Worm (Caenorhabditis elegans) whole organism, early embryonic: ENCODE measurements around the gene adt-3.

Experiments
- B0310.2 ChIP-seq: sonication (generic microtip); optimal IDR thresholded peaks from 2 replicates; lab custom pipeline; 2016; ENCODE audit warnings: mild to moderate bottlenecking, missing genetic modification characterization, missing compliant biosample characterization
- F13C5.2 ChIP-seq: sonication (generic microtip); optimal IDR thresholded peaks from 2 replicates; lab custom pipeline; 2017; ENCODE audit warnings: mild to moderate bottlenecking, missing genetic modification characterization, inconsistent platforms, missing compliant biosample characterization
- aly-1 ChIP-seq: sonication (generic microtip); optimal IDR thresholded peaks from 2 replicates; lab custom pipeline; 2016; ENCODE audit warnings: missing genetic modification characterization, missing compliant biosample characterization
- ama-1 ChIP-seq: fragments of 150-350 bp; optimal IDR thresholded peaks from 2 replicates; lab custom pipeline; 2014
- ceh-13 ChIP-seq: fragments of 200-800 bp; sonication (Bioruptor generic); optimal IDR thresholded peaks from 2 replicates; lab custom pipeline; 2018; ENCODE audit warnings: mild to moderate bottlenecking, missing genetic modification characterization, missing compliant biosample characterization
- ceh-36 ChIP-seq: sonication (generic microtip); optimal IDR thresholded peaks from 2 replicates; lab custom pipeline; 2016; ENCODE audit warnings: missing genetic modification characterization, inconsistent platforms, missing compliant biosample characterization
- ets-7 ChIP-seq: sonication (generic microtip); optimal IDR thresholded peaks from 2 replicates; lab custom pipeline; 2016; ENCODE audit warnings: missing genotype, missing genetic modification characterization, missing compliant biosample characterization
- flt-1 ChIP-seq: fragments of 200-800 bp; sonication (Bioruptor generic); IDR thresholded peaks from 2 replicates; pipeline ENCODE4 v1.3.6; 2022; ENCODE audit warnings: missing genetic modification characterization, missing compliant biosample characterization
- hmbx-1 ChIP-seq: sonication (generic microtip); optimal IDR thresholded peaks from 2 replicates; lab custom pipeline; 2016; ENCODE audit warnings: mild to moderate bottlenecking, missing genetic modification characterization, missing compliant biosample characterization
- hmg-4 ChIP-seq: fragments of 200-800 bp; sonication (Bioruptor generic); optimal IDR thresholded peaks from 2 replicates; lab custom pipeline; 2018; ENCODE audit warnings: mild to moderate bottlenecking, missing genetic modification characterization, missing compliant biosample characterization
- hnd-1 ChIP-seq: sonication (generic microtip); optimal IDR thresholded peaks from 2 replicates; lab custom pipeline; 2016; ENCODE audit warnings: missing genetic modification characterization, missing compliant biosample characterization
- pes-1 ChIP-seq: fragments of 200-800 bp; sonication (Bioruptor generic); IDR thresholded peaks from 2 replicates; pipeline ENCODE4 v1.3.6; 2022; ENCODE audit warnings: missing genetic modification reagents, missing genetic modification characterization, missing compliant biosample characterization
- scrt-1 ChIP-seq: fragments of 200-800 bp; sonication (Bioruptor generic); IDR thresholded peaks from 2 replicates; pipeline ENCODE4 v1.3.6; 2022; ENCODE audit warnings: missing genetic modification characterization, missing compliant biosample characterization
- sea-1 ChIP-seq: fragments of 200-800 bp; sonication (Bioruptor generic); conservative IDR thresholded peaks from 2 replicates; pipeline ENCODE4 v1.3.6; 2022; ENCODE audit warnings: missing genetic modification characterization, missing compliant biosample characterization
- tbx-11 ChIP-seq: fragments of 200-800 bp; sonication (Bioruptor generic); IDR thresholded peaks from 2 replicates; pipeline ENCODE4 v1.3.6; 2022; ENCODE audit warnings: missing genetic modification characterization, missing compliant biosample characterization
- tbx-37 ChIP-seq: fragments of 200-800 bp; sonication (Bioruptor generic); conservative IDR thresholded peaks from 2 replicates; pipeline ENCODE4 v1.3.6; 2022; ENCODE audit warnings: missing genetic modification reagents, missing genetic modification characterization, missing compliant biosample characterization
- tra-4 ChIP-seq: sonication (generic microtip); optimal IDR thresholded peaks from 2 replicates; lab custom pipeline; 2017; ENCODE audit warnings: missing genetic modification characterization, missing compliant biosample characterization

Gene adt-3

ce11 chrX:3925776-3926175 is 5.7 kb upstream of the adt-3 start, which contains the start of gene T22B2.1:
Gene T22B2.1 (plus strand): TSS chrX:3926076.
- no peak for TF ChIP-seq aly-1 (tag; lab: Kevin White, UChicago)
- TF ChIP-seq ceh-13 (GFP tag; lab: Kevin White, UChicago): no peak
- no peak for TF ChIP-seq hmg-4 (GFP tag; lab: Kevin White, UChicago)
- TF ChIP-seq tbx-37 (GFP tag; lab: Robert Waterston, UW): no peak
- TF ChIP-seq B0310.2 (tag; lab: Kevin White, UChicago): no peak
- TF ChIP-seq ceh-36 (tag; lab: Kevin White, UChicago): no peak
- TF ChIP-seq hnd-1 (tag; lab: Kevin White, UChicago): no peak
- TF ChIP-seq flt-1 (GFP tag; lab: Robert Waterston, UW): no peak
- TF ChIP-seq pes-1 (GFP tag; lab: Robert Waterston, UW): no peak
- TF ChIP-seq F13C5.2 (tag; lab: Kevin White, UChicago): no peak
- TF ChIP-seq ama-1 (lab: Kevin White, UChicago): no peak
- no peak for TF ChIP-seq hmbx-1 (tag; lab: Kevin White, UChicago)
- TF ChIP-seq scrt-1 (GFP tag; lab: Robert Waterston, UW): no peak
- no peak for TF ChIP-seq ets-7 (tag; lab: Kevin White, UChicago)
- no peak for TF ChIP-seq tbx-11 (GFP tag; lab: Robert Waterston, UW)
- TF ChIP-seq tra-4 (tag; lab: Kevin White, UChicago): no peak

ce11 chrX:3932694-3933093 is 1.2 kb downstream of the adt-3 start:
- TF ChIP-seq ceh-36 (tag; lab: Kevin White, UChicago): no peak
- TF ChIP-seq flt-1 (GFP tag; lab: Robert Waterston, UW): no peak
- no peak for TF ChIP-seq pes-1 (GFP tag; lab: Robert Waterston, UW)
- TF ChIP-seq ceh-13 (GFP tag; lab: Kevin White, UChicago): no peak
- TF ChIP-seq hmbx-1 (tag; lab: Kevin White, UChicago): no peak
- no peak for TF ChIP-seq aly-1 (tag; lab: Kevin White, UChicago)

- TF ChIP-seq hnd-1 (tag; lab: Kevin White, UChicago): no peak
- TF ChIP-seq ama-1 (lab: Kevin White, UChicago): no peak
- no peak for TF ChIP-seq aly-1 (tag; lab: Kevin White, UChicago)
- TF ChIP-seq pes-1 (GFP tag; lab: Robert Waterston, UW): no peak
- no peak for TF ChIP-seq B0310.2 (tag; lab: Kevin White, UChicago)
- TF ChIP-seq tra-4 (tag; lab: Kevin White, UChicago): no peak
- TF ChIP-seq ceh-36 (tag; lab: Kevin White, UChicago): no peak
- TF ChIP-seq sea-1 (GFP tag; lab: Robert Waterston, UW): no peak
- no peak for TF ChIP-seq hmg-4 (GFP tag; lab: Kevin White, UChicago)
- TF ChIP-seq ets-7 (tag; lab: Kevin White, UChicago): no peak
- TF ChIP-seq tbx-11 (GFP tag; lab: Robert Waterston, UW): no peak
- TF ChIP-seq F13C5.2 (tag; lab: Kevin White, UChicago): no peak
Observed at ce11 chrX:3937483-3937882, 6.0 kb downstream of the adt-3 start.

DNA sequence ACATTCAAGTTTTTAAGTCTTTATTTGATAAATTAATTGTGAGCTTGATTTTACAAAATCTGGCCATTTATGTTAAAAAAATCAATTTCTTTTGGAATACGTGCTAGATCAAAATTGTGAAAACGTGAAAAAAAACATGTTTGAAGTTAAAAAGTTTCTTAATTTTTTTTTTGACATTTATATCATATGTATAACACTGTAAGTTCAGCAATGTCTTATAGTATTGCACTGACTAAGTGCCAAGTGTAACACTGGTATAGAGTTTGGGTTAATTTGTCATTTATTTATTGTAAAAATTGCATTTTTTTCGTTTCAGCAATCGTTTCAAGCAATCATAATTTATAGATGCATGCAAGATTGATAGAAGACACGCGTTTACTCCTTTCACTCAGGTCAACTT is 6.4 kb downstream of the adt-3 start:
- TF ChIP-seq pes-1 (GFP tag; lab: Robert Waterston, UW) (no peak), ceh-36 (tag; lab: Kevin White, UChicago) (no peak)

- TF ChIP-seq sea-1 (GFP tag; lab: Robert Waterston, UW) (no peak), tra-4 (tag; lab: Kevin White, UChicago) (no peak), tbx-11 (GFP tag; lab: Robert Waterston, UW) (no peak), scrt-1 (GFP tag; lab: Robert Waterston, UW) (no peak), hmbx-1 (tag; lab: Kevin White, UChicago) (no peak), pes-1 (GFP tag; lab: Robert Waterston, UW) (no peak), aly-1 (tag; lab: Kevin White, UChicago) (no peak), flt-1 (GFP tag; lab: Robert Waterston, UW) (no peak), F13C5.2 (tag; lab: Kevin White, UChicago) (no peak), hnd-1 (tag; lab: Kevin White, UChicago) (no peak), ceh-13 (GFP tag; lab: Kevin White, UChicago) (no peak), B0310.2 (tag; lab: Kevin White, UChicago) (no peak), ama-1 (lab: Kevin White, UChicago) (no peak), tbx-37 (GFP tag; lab: Robert Waterston, UW) (no peak), ets-7 (tag; lab: Kevin White, UChicago) (no peak), ceh-36 (tag; lab: Kevin White, UChicago) (no peak), hmg-4 (GFP tag; lab: Kevin White, UChicago) (no peak)
Observed at ce11 chrX:3938950-3939349, 7.5 kb downstream of the adt-3 start, which contains the start of gene T19D2.3. Gene T19D2.3 (plus strand): TSS chrX:3939250.

ce11 chrX:3942267-3942666 is 10.8 kb downstream of the adt-3 start, which contains the start of gene T19D2.13:
Gene T19D2.13 (minus strand): TSS chrX:3942367.
- TF ChIP-seq tbx-37 (GFP tag; lab: Robert Waterston, UW) (no peak), scrt-1 (GFP tag; lab: Robert Waterston, UW) (no peak), F13C5.2 (tag; lab: Kevin White, UChicago) (no peak), sea-1 (GFP tag; lab: Robert Waterston, UW) (no peak), pes-1 (GFP tag; lab: Robert Waterston, UW) (no peak), hmg-4 (GFP tag; lab: Kevin White, UChicago) (no peak), hnd-1 (tag; lab: Kevin White, UChicago) (no peak), B0310.2 (tag; lab: Kevin White, UChicago) (no peak), ceh-13 (GFP tag; lab: Kevin White, UChicago) (no peak), ceh-36 (tag; lab: Kevin White, UChicago) (no peak), ama-1 (lab: Kevin White, UChicago) (no peak), ets-7 (tag; lab: Kevin White, UChicago) (no peak), flt-1 (GFP tag; lab: Robert Waterston, UW) (no peak), tra-4 (tag; lab: Kevin White, UChicago) (no peak), aly-1 (tag; lab: Kevin White, UChicago) (no peak), tbx-11 (GFP tag; lab: Robert Waterston, UW) (no peak)
